Worm (Caenorhabditis elegans) whole organism, L4/young adult: ENCODE data around the gene F46F2.5.

Experiments used
- W03F9.2 ChIP-seq: fragments of 150-350 bp; optimal IDR thresholded peaks from 2 replicates; lab custom pipeline; 2014; ENCODE audit warnings: missing biosample characterization, missing genetic modification characterization
- dao-5 ChIP-seq: sonication (generic microtip); optimal IDR thresholded peaks from 2 replicates; lab custom pipeline; 2016; ENCODE audit warnings: missing genotype, missing genetic modification characterization, moderate library complexity, missing compliant biosample characterization
- him-1 ChIP-seq: sonication (generic microtip); optimal IDR thresholded peaks from 2 replicates; lab custom pipeline; 2016; ENCODE audit warnings: missing genotype, missing genetic modification reagents, missing genetic modification characterization, missing compliant biosample characterization

The F46F2.5 gene

ce11 chrX:15262423-15262822, at the start of gene F46F2.5:
Gene F46F2.5, plus strand, starts transcription at chrX:15262723.
- TF ChIP-seq dao-5 (tag; lab: Kevin White, UChicago) (no peak), W03F9.2 (tag; lab: Kevin White, UChicago) (no peak), him-1 (tag; lab: Kevin White, UChicago) (no peak)

- no peak for TF ChIP-seq W03F9.2 (tag; lab: Kevin White, UChicago)
- no peak for TF ChIP-seq dao-5 (tag; lab: Kevin White, UChicago)
- no peak for TF ChIP-seq him-1 (tag; lab: Kevin White, UChicago)
Measured at ce11 chrX:15213182-15213829, 49.2 kb upstream of the F46F2.5 start, which contains the start of the genes H03A11.13 and famk-1. Gene H03A11.13, minus strand, starts transcription at chrX:15213232. Gene famk-1, minus strand, starts transcription at chrX:15213259.

ce11 chrX:15215272-15215671, 47.3 kb upstream of the F46F2.5 start:
- TF ChIP-seq W03F9.2 (tag; lab: Kevin White, UChicago) = no peak
- no peak for TF ChIP-seq dao-5 (tag; lab: Kevin White, UChicago)
- TF ChIP-seq him-1 (tag; lab: Kevin White, UChicago) = no peak

- TF ChIP-seq him-1 (tag; lab: Kevin White, UChicago) (no peak), dao-5 (tag; lab: Kevin White, UChicago) (no peak), W03F9.2 (tag; lab: Kevin White, UChicago) (no peak)
Measured at ce11 chrX:15221107-15221506, 41.4 kb upstream of the F46F2.5 start.

- TF ChIP-seq dao-5 (tag; lab: Kevin White, UChicago) (no peak), W03F9.2 (tag; lab: Kevin White, UChicago) (no peak), him-1 (tag; lab: Kevin White, UChicago) (no peak)
Measured at ce11 chrX:15221865-15222551, 40.5 kb upstream of the F46F2.5 start.

ce11 chrX:15222789-15223188, 39.7 kb upstream of the F46F2.5 start:
- TF ChIP-seq dao-5 (tag; lab: Kevin White, UChicago) = no peak
- TF ChIP-seq him-1 (tag; lab: Kevin White, UChicago) = no peak
- TF ChIP-seq W03F9.2 (tag; lab: Kevin White, UChicago) = no peak

ce11 chrX:15224128-15224527, 38.4 kb upstream of the F46F2.5 start:
- TF ChIP-seq W03F9.2 (tag; lab: Kevin White, UChicago) (no peak), him-1 (tag; lab: Kevin White, UChicago) (no peak), dao-5 (tag; lab: Kevin White, UChicago) (no peak)

- TF ChIP-seq W03F9.2 (tag; lab: Kevin White, UChicago) = no peak
- TF ChIP-seq him-1 (tag; lab: Kevin White, UChicago) = no peak
- TF ChIP-seq dao-5 (tag; lab: Kevin White, UChicago) = no peak
Measured at ce11 chrX:15225180-15225724, 37.3 kb upstream of the F46F2.5 start.

ce11 chrX:15229174-15229573, 33.3 kb upstream of the F46F2.5 start:
- TF ChIP-seq W03F9.2 (tag; lab: Kevin White, UChicago) (no peak), him-1 (tag; lab: Kevin White, UChicago) (no peak), dao-5 (tag; lab: Kevin White, UChicago) (no peak)

ce11 chrX:15230394-15230968, 32.0 kb upstream of the F46F2.5 start, which contains the start of gene H03A11.2:
Gene H03A11.2, minus strand, starts transcription at chrX:15230645.
- no peak for TF ChIP-seq dao-5 (tag; lab: Kevin White, UChicago)
- no peak for TF ChIP-seq W03F9.2 (tag; lab: Kevin White, UChicago)
- TF ChIP-seq him-1 (tag; lab: Kevin White, UChicago) = no peak

- no peak for TF ChIP-seq dao-5 (tag; lab: Kevin White, UChicago)
- TF ChIP-seq him-1 (tag; lab: Kevin White, UChicago) = no peak
- TF ChIP-seq W03F9.2 (tag; lab: Kevin White, UChicago) = no peak
Measured at ce11 chrX:15231800-15232199, 30.7 kb upstream of the F46F2.5 start.

ce11 chrX:15233684-15234083, 28.8 kb upstream of the F46F2.5 start:
- TF ChIP-seq dao-5 (tag; lab: Kevin White, UChicago) (no peak), him-1 (tag; lab: Kevin White, UChicago) (no peak), W03F9.2 (tag; lab: Kevin White, UChicago) (no peak)

ce11 chrX:15236036-15236435, 26.5 kb upstream of the F46F2.5 start:
- TF ChIP-seq dao-5 (tag; lab: Kevin White, UChicago) = no peak
- TF ChIP-seq him-1 (tag; lab: Kevin White, UChicago) = no peak
- TF ChIP-seq W03F9.2 (tag; lab: Kevin White, UChicago) = no peak
